Fruit fly (Drosophila melanogaster) whole organism, embryonic: ENCODE results near the gene lwr.
A peak's percentile ranks its signal among the peaks of the same experiment; 100 is the strongest.

ENCODE experiments used
- Atf6 ChIP-seq: fragments of 200-800 bp; sonication (Bioruptor generic); IDR thresholded peaks from 2 replicates; pipeline ENCODE4 v1.3.6; 2022; ENCODE audit warnings: missing biosample characterization, missing genetic modification characterization
- Bdp1 ChIP-seq: fragments of 200-800 bp; sonication (Bioruptor generic); optimal IDR thresholded peaks from 3 replicates; lab custom pipeline; 2016; ENCODE audit warnings: missing biosample characterization, missing genetic modification characterization
- CG10267 ChIP-seq: fragments of 200-800 bp; sonication (Bioruptor generic); optimal IDR thresholded peaks from 2 replicates; lab custom pipeline; 2018; ENCODE audit warnings: missing biosample characterization, mild to moderate bottlenecking, missing genetic modification characterization, moderate library complexity
- CG10366 ChIP-seq: fragments of 200-800 bp; sonication (Bioruptor generic); IDR thresholded peaks from 2 replicates; pipeline ENCODE4 v1.3.6; 2022; ENCODE audit warnings: missing biosample characterization, missing genetic modification characterization
- CG10979 ChIP-seq: fragments of 200-800 bp; sonication (Bioruptor generic); optimal IDR thresholded peaks from 2 replicates; lab custom pipeline; 2018; ENCODE audit warnings: missing biosample characterization, mild to moderate bottlenecking, missing genetic modification characterization, moderate library complexity
- CG11723 ChIP-seq: fragments of 200-800 bp; sonication (Bioruptor generic); optimal IDR thresholded peaks from 2 replicates; lab custom pipeline; 2017; ENCODE audit warnings: missing biosample characterization, mild to moderate bottlenecking, missing genetic modification characterization
- CG13894 ChIP-seq: fragments of 200-800 bp; sonication (Bioruptor generic); optimal IDR thresholded peaks from 3 replicates; lab custom pipeline; 2018; ENCODE audit warnings: missing biosample characterization, mild to moderate bottlenecking, missing genetic modification characterization, moderate library complexity
- CG14014 ChIP-seq: fragments of 200-800 bp; sonication (Bioruptor generic); IDR thresholded peaks from 2 replicates; pipeline ENCODE4 v1.3.6; 2022; ENCODE audit warnings: missing biosample characterization, missing genetic modification characterization
- CG14860 ChIP-seq: fragments of 200-800 bp; sonication (Bioruptor generic); IDR thresholded peaks from 3 replicates; pipeline ENCODE4 v1.3.6; 2022; ENCODE audit warnings: missing biosample characterization, missing genetic modification characterization; ENCODE audit not compliant: partially characterized antibody
- CG17568 ChIP-seq: fragments of 200-800 bp; sonication (Bioruptor generic); optimal IDR thresholded peaks from 2 replicates; lab custom pipeline; 2018; ENCODE audit warnings: missing biosample characterization, mild to moderate bottlenecking, missing genetic modification characterization, moderate library complexity
- CG31365 ChIP-seq: fragments of 200-800 bp; sonication (Bioruptor generic); optimal IDR thresholded peaks from 2 replicates; lab custom pipeline; 2018; ENCODE audit warnings: missing biosample characterization, mild to moderate bottlenecking, missing genetic modification characterization
- CG6175 ChIP-seq: fragments of 200-800 bp; sonication (Bioruptor generic); IDR thresholded peaks from 3 replicates; pipeline ENCODE4 v1.3.6; 2022; ENCODE audit warnings: missing biosample characterization, missing genetic modification characterization
- CG7357 ChIP-seq: fragments of 200-800 bp; sonication (Bioruptor generic); IDR thresholded peaks from 3 replicates; pipeline ENCODE4 v1.3.6; 2022; ENCODE audit warnings: missing biosample characterization, missing genetic modification characterization
- CG7372 ChIP-seq: fragments of 200-800 bp; sonication (Bioruptor generic); IDR thresholded peaks from 2 replicates; pipeline ENCODE4 v1.3.6; 2022; ENCODE audit warnings: missing biosample characterization, missing genetic modification characterization
- CG7963 ChIP-seq: fragments of 200-800 bp; sonication (Bioruptor generic); IDR thresholded peaks from 3 replicates; pipeline ENCODE4 v1.3.6; 2022; ENCODE audit warnings: missing biosample characterization, missing genetic modification characterization; ENCODE audit not compliant: partially characterized antibody
- CG8765 ChIP-seq: fragments of 200-800 bp; sonication (Bioruptor generic); IDR thresholded peaks from 2 replicates; pipeline ENCODE4 v1.3.6; 2022; ENCODE audit warnings: missing biosample characterization, missing genetic modification characterization
- Dfd ChIP-seq, 2 experiments: fragments of >200 bp; optimal IDR thresholded peaks; 2 replicates each; lab custom pipeline; 2017; ENCODE audit warnings: missing biosample characterization in 2 of 2, missing genetic modification characterization in 2 of 2
- Elba2 ChIP-seq: fragments of 200-800 bp; sonication (Bioruptor generic); optimal IDR thresholded peaks from 3 replicates; lab custom pipeline; 2016; ENCODE audit warnings: missing biosample characterization, missing genetic modification characterization
- Ets65A ChIP-seq: fragments of 200-800 bp; sonication (Bioruptor generic); peaks from one replicate; lab custom pipeline; 2016; ENCODE audit warnings: missing biosample characterization, missing genetic modification characterization
- GATAe ChIP-seq: fragments of 200-800 bp; sonication (Bioruptor generic); conservative IDR thresholded peaks from 2 replicates; pipeline ENCODE4 v1.3.6; 2022; ENCODE audit warnings: missing biosample characterization, missing genetic modification characterization
- HLH54F ChIP-seq: fragments of 200-800 bp; sonication (Bioruptor generic); optimal IDR thresholded peaks from 3 replicates; lab custom pipeline; 2016; ENCODE audit warnings: missing biosample characterization, missing genetic modification characterization
- HLHmδ ChIP-seq: fragments of 200-800 bp; sonication (Bioruptor generic); optimal IDR thresholded peaks from 2 replicates; lab custom pipeline; 2018; ENCODE audit warnings: missing biosample characterization, mild to moderate bottlenecking, missing genetic modification characterization, moderate library complexity
- MTF-1 ChIP-seq: fragments of 200-800 bp; sonication (Bioruptor generic); optimal IDR thresholded peaks from 2 replicates; lab custom pipeline; 2018; ENCODE audit warnings: missing biosample characterization, mild to moderate bottlenecking, missing genetic modification characterization, borderline replicate concordance
- Mad ChIP-seq: fragments of 200-800 bp; sonication (Bioruptor generic); optimal IDR thresholded peaks from 2 replicates; lab custom pipeline; 2016; ENCODE audit warnings: missing biosample characterization, missing genetic modification characterization
- Med ChIP-seq: fragments of 200-800 bp; sonication (Bioruptor generic); peaks from one replicate; lab custom pipeline; 2016; ENCODE audit warnings: missing biosample characterization, missing genetic modification characterization, mild to moderate bottlenecking, inconsistent platforms, moderate library complexity
- Nf-YB ChIP-seq: fragments of 200-800 bp; sonication (Bioruptor generic); optimal IDR thresholded peaks from 3 replicates; lab custom pipeline; 2019; ENCODE audit warnings: missing biosample characterization, mild to moderate bottlenecking, missing genetic modification characterization, moderate library complexity
- Nf-YC ChIP-seq: fragments of 200-800 bp; optimal IDR thresholded peaks from 3 replicates; lab custom pipeline; 2019; ENCODE audit warnings: missing biosample characterization, mild to moderate bottlenecking, missing genetic modification characterization, moderate library complexity
- Spps ChIP-seq: fragments of 200-800 bp; sonication (Bioruptor generic); optimal IDR thresholded peaks from 2 replicates; lab custom pipeline; 2018; ENCODE audit warnings: missing biosample characterization, mild to moderate bottlenecking, missing genetic modification characterization
- Trl ChIP-seq, 3 experiments: fragments of >200 bp in 2 of 3; fragments of 200-800 bp in 1 of 3; sonication (Bioruptor generic) in 1 of 3; optimal IDR thresholded peaks; 2 replicates in 1 of 3; 3 replicates in 2 of 3; lab custom pipeline; 2016 to 2017; ENCODE audit warnings: missing biosample characterization in 1 of 3, missing genetic modification characterization in 1 of 3
- abd-A ChIP-seq: fragments of 200-800 bp; sonication (Bioruptor generic); optimal IDR thresholded peaks from 3 replicates; lab custom pipeline; 2019; ENCODE audit warnings: missing biosample characterization, mild to moderate bottlenecking, missing genetic modification characterization, moderate library complexity
- aop ChIP-seq: fragments of 200-800 bp; sonication (Bioruptor generic); IDR thresholded peaks from 2 replicates; pipeline ENCODE4 v1.3.6; 2022; ENCODE audit warnings: missing biosample characterization, missing genetic modification characterization
- bbx ChIP-seq: fragments of 200-800 bp; sonication (Bioruptor generic); IDR thresholded peaks from 2 replicates; pipeline ENCODE4 v1.3.6; 2022; ENCODE audit warnings: missing biosample characterization, missing genetic modification characterization; ENCODE audit not compliant: partially characterized antibody
- cato ChIP-seq: fragments of 200-800 bp; sonication (Bioruptor generic); optimal IDR thresholded peaks from 2 replicates; lab custom pipeline; 2016; ENCODE audit warnings: missing biosample characterization, missing genetic modification characterization, borderline replicate concordance
- chinmo ChIP-seq: fragments of 200-800 bp; sonication (Bioruptor generic); IDR thresholded peaks from 4 replicates; pipeline ENCODE4 v1.3.6; 2022; ENCODE audit warnings: missing biosample characterization, missing genetic modification characterization; ENCODE audit not compliant: partially characterized antibody
- dm ChIP-seq: fragments of 200-800 bp; sonication (Bioruptor generic); optimal IDR thresholded peaks from 3 replicates; lab custom pipeline; 2016; ENCODE audit warnings: missing biosample characterization, missing genetic modification characterization
- ems ChIP-seq: fragments of 200-800 bp; sonication (Bioruptor generic); optimal IDR thresholded peaks from 3 replicates; lab custom pipeline; 2016; ENCODE audit warnings: missing biosample characterization, missing genetic modification characterization
- fd96Cb ChIP-seq: fragments of 200-800 bp; sonication (Bioruptor generic); optimal IDR thresholded peaks from 2 replicates; lab custom pipeline; 2018; ENCODE audit warnings: missing biosample characterization, mild to moderate bottlenecking, missing genetic modification characterization, moderate library complexity
- ftz-f1 ChIP-seq: fragments of 200-800 bp; sonication (Bioruptor generic); optimal IDR thresholded peaks from 2 replicates; lab custom pipeline; 2016; ENCODE audit warnings: missing biosample characterization, missing genetic modification characterization
- gcm ChIP-seq: fragments of 200-800 bp; sonication (Bioruptor generic); optimal IDR thresholded peaks from 2 replicates; lab custom pipeline; 2019; ENCODE audit warnings: missing biosample characterization, mild to moderate bottlenecking, missing genetic modification characterization, moderate library complexity
- gfzf ChIP-seq: fragments of 200-800 bp; sonication (Bioruptor generic); optimal IDR thresholded peaks from 2 replicates; lab custom pipeline; 2016; ENCODE audit warnings: missing biosample characterization, mild to moderate bottlenecking, missing genetic modification characterization, moderate library complexity
- grn ChIP-seq: fragments of 200-800 bp; sonication (Bioruptor generic); optimal IDR thresholded peaks from 3 replicates; lab custom pipeline; 2017; ENCODE audit warnings: missing biosample characterization, missing genetic modification characterization
- inv ChIP-seq: fragments of 200-800 bp; sonication (Bioruptor generic); IDR thresholded peaks from 2 replicates; pipeline ENCODE4 v1.3.6; 2022; ENCODE audit warnings: missing biosample characterization, missing genetic modification characterization; ENCODE audit not compliant: partially characterized antibody
- jigr1 ChIP-seq: fragments of 200-800 bp; sonication (Bioruptor generic); IDR thresholded peaks from 3 replicates; pipeline ENCODE4 v1.3.6; 2022; ENCODE audit warnings: missing biosample characterization, missing genetic modification characterization
- oc ChIP-seq: fragments of 200-800 bp; sonication (Bioruptor generic); optimal IDR thresholded peaks from 2 replicates; lab custom pipeline; 2018; ENCODE audit warnings: missing biosample characterization, mild to moderate bottlenecking, missing genetic modification characterization, moderate library complexity
- sens ChIP-seq: fragments of 200-800 bp; sonication (Bioruptor generic); peaks from one replicate; lab custom pipeline; 2016; ENCODE audit warnings: missing biosample characterization, missing genetic modification characterization
- ttk ChIP-seq: fragments of 200-800 bp; sonication (Bioruptor generic); IDR thresholded peaks from 2 replicates; pipeline ENCODE4 v2.1.2; 2022; ENCODE audit warnings: missing biosample characterization, missing genetic modification characterization
- wor ChIP-seq: fragments of 200-800 bp; sonication (Bioruptor generic); IDR thresholded peaks from 2 replicates; pipeline ENCODE4 v1.3.6; 2022; ENCODE audit warnings: missing biosample characterization, missing genetic modification characterization
- z ChIP-seq: fragments of 200-800 bp; sonication (Bioruptor generic); IDR thresholded peaks from 3 replicates; pipeline ENCODE4 v1.3.6; 2022; ENCODE audit warnings: missing biosample characterization, missing genetic modification characterization

lwr gene

dm6 chr2L:506443-506842 lies 35.9 kb downstream of the lwr start:
- TF ChIP-seq CG10267 (tag; lab: Kevin White, UChicago) = no peak
- peak; percentile 80 for TF ChIP-seq CG13894
- TF ChIP-seq inv (GFP tag; lab: Robert Waterston, UW) = no peak
- TF ChIP-seq dm (GFP tag; lab: Kevin White, UChicago) = no peak
- TF ChIP-seq Nf-YB = no peak
- TF ChIP-seq CG7372 (GFP tag; lab: Robert Waterston, UW) = peak; percentile 46; the same call in 1 of the 2 replicates
- peak; percentile 72 for TF ChIP-seq grn
- no peak for TF ChIP-seq ftz-f1 (GFP tag; lab: Kevin White, UChicago)
- TF ChIP-seq z (GFP tag; lab: Robert Waterston, UW) = no peak
- TF ChIP-seq Dfd (GFP tag; optimal IDR thresholded peaks at IDR 0.05; lab: Kevin White, UChicago) = no peak
- TF ChIP-seq fd96Cb = no peak
- no peak for TF ChIP-seq ttk (GFP tag; lab: Robert Waterston, UW)
- no peak for TF ChIP-seq ems
- TF ChIP-seq chinmo (GFP tag; lab: Robert Waterston, UW) = 0 out of 4 replicates have a peak, but pooled peaks have one; percentile 36
- no peak for TF ChIP-seq HLHmδ (GFP tag; lab: Kevin White, UChicago)
- TF ChIP-seq abd-A (tag; lab: Kevin White, UChicago) = peak; percentile 43
- no peak for TF ChIP-seq Elba2
- no peak for TF ChIP-seq CG14860
- no peak for TF ChIP-seq CG11723 (GFP tag; lab: Kevin White, UChicago)
- no peak for TF ChIP-seq aop

DNA sequence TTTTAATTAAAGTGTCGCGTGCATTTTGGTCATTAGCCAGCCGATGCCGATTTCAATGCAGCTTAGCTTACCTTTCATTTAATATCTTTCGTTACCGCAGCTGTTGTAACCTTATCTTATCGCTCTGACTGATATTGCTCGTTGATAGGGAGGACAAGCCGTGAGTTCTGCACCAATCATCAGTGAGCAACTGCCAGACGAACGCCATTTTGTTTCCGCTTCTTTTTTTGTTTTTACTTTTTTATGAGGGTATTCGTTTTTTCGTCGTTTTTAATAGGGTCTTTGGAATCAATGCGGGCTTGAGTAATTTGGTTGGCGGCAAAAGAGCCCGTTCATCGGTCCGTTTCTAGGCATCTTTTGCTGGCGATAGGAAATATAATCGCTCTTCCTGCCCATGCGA lies 37.4 kb downstream of the lwr start:
- TF ChIP-seq Nf-YC (tag; lab: Kevin White, UChicago) (peak; percentile 92), Spps (tag; lab: Kevin White, UChicago) (no peak), Nf-YB (peak; percentile 93), oc (tag; lab: Kevin White, UChicago) (no peak), GATAe (GFP tag; lab: Robert Waterston, UW) (peak; percentile 66), CG7357 (GFP tag; lab: Robert Waterston, UW) (no peak), Mad (GFP tag; lab: Kevin White, UChicago) (no peak), Atf6 (GFP tag; lab: Robert Waterston, UW) (no peak), grn (peak; percentile 54), MTF-1 (no peak), gcm (GFP tag; lab: Kevin White, UChicago) (peak; percentile 85), CG10979 (tag; lab: Kevin White, UChicago) (no peak), CG14014 (no peak), Ets65A (GFP tag; lab: Kevin White, UChicago) (peak; percentile 7)

dm6 chr2L:501622-502021 lies 40.8 kb downstream of the lwr start:
- TF ChIP-seq CG10366 = no peak
- TF ChIP-seq Trl (optimal IDR thresholded peaks at IDR 0.05; lab: Kevin White, UChicago) = peak in 1 of 2 experiments; percentile 24
- no peak for TF ChIP-seq Trl (GFP tag; optimal IDR thresholded peaks at IDR 0.05; lab: Kevin White, UChicago)
- TF ChIP-seq Med (GFP tag; lab: Kevin White, UChicago) = peak; percentile 47
- no peak for TF ChIP-seq gfzf (GFP tag; lab: Kevin White, UChicago)
- TF ChIP-seq sens (GFP tag; lab: Kevin White, UChicago) = peak; percentile 8

dm6 chr2L:499939-500338 lies 42.4 kb downstream of the lwr start:
- TF ChIP-seq CG7963 (no peak), CG7357 (GFP tag; lab: Robert Waterston, UW) (no peak), CG6175 (GFP tag; lab: Robert Waterston, UW) (0 out of 3 replicates have a peak, but pooled peaks have one; percentile 42), wor (GFP tag; lab: Robert Waterston, UW) (no peak), ems (no peak), HLH54F (GFP tag; lab: Kevin White, UChicago) (no peak), CG17568 (no peak), CG31365 (tag; lab: Kevin White, UChicago) (no peak), cato (GFP tag; lab: Kevin White, UChicago) (no peak), jigr1 (GFP tag; lab: Robert Waterston, UW) (no peak), bbx (peak; percentile 6; the same call in 1 of the 2 replicates), CG8765 (GFP tag; lab: Robert Waterston, UW) (0 out of 2 replicates have a peak, but pooled peaks have one; percentile 23), Bdp1 (GFP tag; lab: Kevin White, UChicago) (no peak), Ets65A (GFP tag; lab: Kevin White, UChicago) (peak; percentile 6)
